Fruit fly (Drosophila melanogaster): Measurements from ENCODE around the gene nullo.
A peak's percentile ranks its signal among the peaks of the same experiment; 100 is the strongest.

Gene nullo

DNA sequence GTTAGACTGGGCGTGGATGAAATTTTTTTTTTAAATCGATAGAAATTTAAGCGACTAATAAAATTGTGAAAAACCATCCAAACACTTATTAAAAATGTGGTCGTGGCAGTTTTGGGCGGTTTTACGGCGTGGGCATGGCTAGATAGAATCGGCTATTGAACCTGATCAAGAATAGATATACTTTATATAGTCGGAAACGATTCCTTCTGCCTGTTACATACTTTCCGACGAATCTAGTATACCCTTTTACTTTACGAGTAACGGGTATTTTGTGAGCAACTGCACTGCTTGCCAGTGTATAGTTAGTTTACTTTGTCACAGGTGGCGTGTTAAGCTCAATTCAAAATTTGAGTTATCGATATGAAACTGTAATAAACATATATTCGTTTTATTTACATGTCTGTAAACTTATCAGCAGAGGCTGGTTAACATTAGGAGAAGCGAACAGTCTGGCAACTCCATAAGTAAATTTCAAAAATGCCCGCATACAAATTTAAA lies 34.3 kb upstream of the nullo start (continued):
- no peak for TF ChIP-seq kay (GFP tag; optimal IDR thresholded peaks at IDR 0.05)
- no peak for TF ChIP-seq Ravus (GFP tag; IDR thresholded peaks at IDR 0.05)
- TF ChIP-seq Gsc (GFP tag; IDR thresholded peaks at IDR 0.05) = no peak
- peak; percentile 96 for TF ChIP-seq Ets65A (GFP tag)
- no peak for TF ChIP-seq CG2889 (GFP tag; IDR thresholded peaks at IDR 0.05)
- no peak for TF ChIP-seq vnd (GFP tag; IDR thresholded peaks at IDR 0.05; ENCODE audit: partially characterized antibody)
- TF ChIP-seq sens (GFP tag) = peak; percentile 93
- TF ChIP-seq bowl (GFP tag; IDR thresholded peaks at IDR 0.05) = no peak
- TF ChIP-seq mam (GFP tag; optimal IDR thresholded peaks at IDR 0.05) = peak; percentile 74
- TF ChIP-seq trem (tag; optimal IDR thresholded peaks at IDR 0.05) = peak; percentile 48
- peak; percentile 41 for TF ChIP-seq CG10267 (tag; optimal IDR thresholded peaks at IDR 0.05)
- TF ChIP-seq CG7963 (GFP tag; IDR thresholded peaks at IDR 0.05; ENCODE audit: partially characterized antibody) = peak; percentile 46; the same call in 1 of the 3 replicates
- TF ChIP-seq CG14441 (GFP tag; IDR thresholded peaks at IDR 0.05) = peak; percentile 37
- TF ChIP-seq odd (GFP tag; optimal IDR thresholded peaks at IDR 0.05) = no peak
- TF ChIP-seq HLH3B (GFP tag; IDR thresholded peaks at IDR 0.05) = peak; percentile 38; the same call in 1 of the 2 replicates
- no peak for TF ChIP-seq CG30431 (GFP tag; optimal IDR thresholded peaks at IDR 0.05)
- TF ChIP-seq gem (tag; optimal IDR thresholded peaks at IDR 0.05) = peak; percentile 55
- TF ChIP-seq CG2875 (GFP tag; optimal IDR thresholded peaks at IDR 0.05) = peak; percentile 28
- no peak for TF ChIP-seq CG18764 (GFP tag; optimal IDR thresholded peaks at IDR 0.05)
- no peak for TF ChIP-seq cato (GFP tag; optimal IDR thresholded peaks at IDR 0.05; ENCODE audit: borderline replicate concordance)
- peak; percentile 7 for TF ChIP-seq YL-1 (GFP tag; optimal IDR thresholded peaks at IDR 0.05)
- peak; percentile 38 for TF ChIP-seq ERR (GFP tag; optimal IDR thresholded peaks at IDR 0.05)
- TF ChIP-seq CG1602 (GFP tag; optimal IDR thresholded peaks at IDR 0.05) = peak; percentile 30
- peak; percentile 56; the same call in 2 of the 3 replicates for TF ChIP-seq CG14860 (GFP tag; IDR thresholded peaks at IDR 0.05; ENCODE audit: partially characterized antibody)
- peak; percentile 40 for TF ChIP-seq NfI (GFP tag; optimal IDR thresholded peaks at IDR 0.05)
- peak in 1 of 2 experiments; percentile 49 for TF ChIP-seq insv (GFP tag; optimal IDR thresholded peaks at IDR 0.05)
- peak; percentile 57 for TF ChIP-seq HmgZ (tag; optimal IDR thresholded peaks at IDR 0.05)
- TF ChIP-seq CHES-1-like (GFP tag; optimal IDR thresholded peaks at IDR 0.05) = no peak
- peak; percentile 96 for TF ChIP-seq CTCF (GFP tag; optimal IDR thresholded peaks at IDR 0.05)
- no peak for TF ChIP-seq Elba2 (GFP tag; optimal IDR thresholded peaks at IDR 0.05)
- TF ChIP-seq disco-r (GFP tag; optimal IDR thresholded peaks at IDR 0.05) = no peak
- peak; percentile 41 for TF ChIP-seq HHEX (GFP tag; optimal IDR thresholded peaks at IDR 0.05)
- TF ChIP-seq CG8089 (GFP tag; optimal IDR thresholded peaks at IDR 0.05) = no peak
- TF ChIP-seq nerfin-2 (GFP tag; IDR thresholded peaks at IDR 0.05; ENCODE audit: partially characterized antibody) = no peak; the same call in 1 of the 2 replicates
- peak; percentile 36 for TF ChIP-seq CG2116 (GFP tag; optimal IDR thresholded peaks at IDR 0.05)
- TF ChIP-seq wor (GFP tag; IDR thresholded peaks at IDR 0.05) = no peak
- no peak for TF ChIP-seq hb (GFP tag; IDR thresholded peaks at IDR 0.05; ENCODE audit: partially characterized antibody)
- no peak for TF ChIP-seq CG10274 (GFP tag; optimal IDR thresholded peaks at IDR 0.05)
- TF ChIP-seq CG9797 (GFP tag; optimal IDR thresholded peaks at IDR 0.05) = no peak
- TF ChIP-seq CrebB (tag; optimal IDR thresholded peaks at IDR 0.05) = no peak
- TF ChIP-seq row (GFP tag; IDR thresholded peaks at IDR 0.05) = peak; percentile 86
- peak; percentile 80 for TF ChIP-seq pzg (GFP tag; optimal IDR thresholded peaks at IDR 0.05)
- peak; percentile 79 for TF ChIP-seq Myb (GFP tag; optimal IDR thresholded peaks at IDR 0.05)
- peak; percentile 51 for TF ChIP-seq Xbp1 (GFP tag; optimal IDR thresholded peaks at IDR 0.05)
- TF ChIP-seq CG7786 (GFP tag; optimal IDR thresholded peaks at IDR 0.05) = peak; percentile 12
- peak; percentile 73 for TF ChIP-seq pum (GFP tag; optimal IDR thresholded peaks at IDR 0.05)
- peak; percentile 8 for TF ChIP-seq CG9437 (GFP tag; optimal IDR thresholded peaks at IDR 0.05)
- TF ChIP-seq CG42726 (GFP tag; IDR thresholded peaks at IDR 0.05; ENCODE audit: partially characterized antibody) = peak; percentile 67; the same call in 1 of the 2 replicates
- no peak for TF ChIP-seq eyg (GFP tag; optimal IDR thresholded peaks at IDR 0.05)
- TF ChIP-seq chn (GFP tag; optimal IDR thresholded peaks at IDR 0.05) = peak; percentile 31
- TF ChIP-seq Gug (GFP tag; IDR thresholded peaks at IDR 0.05) = peak; percentile 39; the same call in 1 of the 4 replicates
